Worm (Caenorhabditis elegans) whole organism, early embryonic: Measurements from ENCODE around the gene R07B7.6.

Source experiments
- ama-1 ChIP-seq: fragments of 150-350 bp; optimal IDR thresholded peaks from 2 replicates; lab custom pipeline; 2014
- ets-7 ChIP-seq: sonication (generic microtip); optimal IDR thresholded peaks from 2 replicates; lab custom pipeline; 2016; ENCODE audit warnings: missing genotype, missing genetic modification characterization, missing compliant biosample characterization
- flt-1 ChIP-seq: fragments of 200-800 bp; sonication (Bioruptor generic); IDR thresholded peaks from 2 replicates; pipeline ENCODE4 v1.3.6; 2022; ENCODE audit warnings: missing genetic modification characterization, missing compliant biosample characterization
- pes-1 ChIP-seq: fragments of 200-800 bp; sonication (Bioruptor generic); IDR thresholded peaks from 2 replicates; pipeline ENCODE4 v1.3.6; 2022; ENCODE audit warnings: missing genetic modification reagents, missing genetic modification characterization, missing compliant biosample characterization

- TF ChIP-seq pes-1 (GFP tag; lab: Robert Waterston, UW) (no peak), ama-1 (lab: Kevin White, UChicago) (no peak), ets-7 (tag; lab: Kevin White, UChicago) (no peak), flt-1 (GFP tag; lab: Robert Waterston, UW) (no peak)
Observed at ce11 chrV:12028151-12028550, 46.6 kb downstream of the R07B7.6 start.
